Fruit fly (Drosophila melanogaster): ENCODE measurements around the gene Arr1.

The Arr1 gene

dm6 chr2L:18083956-18084355 is 5.9 kb downstream of the Arr1 start, which contains the start of gene CG31741:
TSS of gene CG31741 (plus strand) at chr2L:18084256.
- TF ChIP-seq ey (GFP tag; optimal IDR thresholded peaks at IDR 0.05): no peak
- no peak for TF ChIP-seq Jra (GFP tag; optimal IDR thresholded peaks at IDR 0.05)
- TF ChIP-seq brk (GFP tag; optimal IDR thresholded peaks at IDR 0.05): no peak
- TF ChIP-seq GATAd (GFP tag; optimal IDR thresholded peaks at IDR 0.05): no peak
- TF ChIP-seq usp (GFP tag; optimal IDR thresholded peaks at IDR 0.05): no peak
- TF ChIP-seq Hnf4 (GFP tag; optimal IDR thresholded peaks at IDR 0.05): no peak
- no peak for TF ChIP-seq h (GFP tag; optimal IDR thresholded peaks at IDR 0.05)
- TF ChIP-seq rgr (GFP tag; optimal IDR thresholded peaks at IDR 0.05): no peak
- TF ChIP-seq Mio (GFP tag; optimal IDR thresholded peaks at IDR 0.05): no peak
- TF ChIP-seq jim (GFP tag; optimal IDR thresholded peaks at IDR 0.05): no peak
- no peak for TF ChIP-seq lola (GFP tag; optimal IDR thresholded peaks at IDR 0.05)
- TF ChIP-seq OdsH (GFP tag; optimal IDR thresholded peaks at IDR 0.05): no peak
- TF ChIP-seq Dif (GFP tag; optimal IDR thresholded peaks at IDR 0.05; ENCODE audit: partially characterized antibody): no peak
- TF ChIP-seq CG32264 (GFP tag; optimal IDR thresholded peaks at IDR 0.05): no peak

- TF ChIP-seq CG9705 (GFP tag; optimal IDR thresholded peaks at IDR 0.05): no peak
Observed at dm6 chr2L:18091705-18092104, 13.6 kb downstream of the Arr1 start.

- TF ChIP-seq CG9705 (GFP tag; optimal IDR thresholded peaks at IDR 0.05) (no peak), pan (optimal IDR thresholded peaks at IDR 0.05) (no peak), Rel (GFP tag; optimal IDR thresholded peaks at IDR 0.05) (no peak), Rel (tag; optimal IDR thresholded peaks at IDR 0.05) (no peak), OdsH (GFP tag; optimal IDR thresholded peaks at IDR 0.05) (no peak), Vsx2 (GFP tag; optimal IDR thresholded peaks at IDR 0.05; ENCODE audit: partially characterized antibody) (no peak), Abd-B (GFP tag; optimal IDR thresholded peaks at IDR 0.05) (no peak), jim (GFP tag; optimal IDR thresholded peaks at IDR 0.05) (no peak), usp (GFP tag; optimal IDR thresholded peaks at IDR 0.05) (no peak), foxo (GFP tag; optimal IDR thresholded peaks at IDR 0.05) (no peak), psq (GFP tag; optimal IDR thresholded peaks at IDR 0.05) (no peak), CG32264 (GFP tag; optimal IDR thresholded peaks at IDR 0.05) (no peak), GATAd (GFP tag; optimal IDR thresholded peaks at IDR 0.05) (no peak), rgr (GFP tag; optimal IDR thresholded peaks at IDR 0.05) (no peak), Sp1 (GFP tag; optimal IDR thresholded peaks at IDR 0.05) (no peak), lola (GFP tag; optimal IDR thresholded peaks at IDR 0.05) (no peak), ey (GFP tag; optimal IDR thresholded peaks at IDR 0.05) (no peak), CrebA (GFP tag; optimal IDR thresholded peaks at IDR 0.05; ENCODE audit: borderline replicate concordance) (no peak)
Observed at dm6 chr2L:18092156-18092555, 14.1 kb downstream of the Arr1 start, which contains the start of gene CG15153. TSS of gene CG15153 (minus strand) at chr2L:18092256.

dm6 chr2L:18096268-18096667 is 18.2 kb downstream of the Arr1 start, which contains the start of gene Slc25A46b:
TSS of gene Slc25A46b (plus strand) at chr2L:18096568.
- TF ChIP-seq jim (GFP tag; optimal IDR thresholded peaks at IDR 0.05): no peak
- no peak for TF ChIP-seq GATAd (GFP tag; optimal IDR thresholded peaks at IDR 0.05)
- TF ChIP-seq CG9705 (GFP tag; optimal IDR thresholded peaks at IDR 0.05): no peak
- no peak for TF ChIP-seq Hr83 (GFP tag; optimal IDR thresholded peaks at IDR 0.05; ENCODE audit: poor library complexity, severe bottlenecking)
- no peak for TF ChIP-seq h (GFP tag; optimal IDR thresholded peaks at IDR 0.05)
- no peak for TF ChIP-seq ey (GFP tag; optimal IDR thresholded peaks at IDR 0.05)
- TF ChIP-seq Hr78 (GFP tag; optimal IDR thresholded peaks at IDR 0.05): no peak
- TF ChIP-seq Rel (GFP tag; optimal IDR thresholded peaks at IDR 0.05): no peak
- TF ChIP-seq Rel (tag; optimal IDR thresholded peaks at IDR 0.05): no peak
- no peak for TF ChIP-seq Vsx2 (GFP tag; optimal IDR thresholded peaks at IDR 0.05; ENCODE audit: partially characterized antibody)
- TF ChIP-seq lola (GFP tag; optimal IDR thresholded peaks at IDR 0.05): no peak
- no peak for TF ChIP-seq Mio (GFP tag; optimal IDR thresholded peaks at IDR 0.05)
- TF ChIP-seq br (GFP tag; optimal IDR thresholded peaks at IDR 0.05): no peak
- TF ChIP-seq woc (GFP tag; optimal IDR thresholded peaks at IDR 0.05): no peak
- no peak for TF ChIP-seq HLH106 (tag; optimal IDR thresholded peaks at IDR 0.05)
- TF ChIP-seq Dif (GFP tag; optimal IDR thresholded peaks at IDR 0.05; ENCODE audit: partially characterized antibody): no peak
- TF ChIP-seq dl (GFP tag; optimal IDR thresholded peaks at IDR 0.05; ENCODE audit: insufficient read depth in 1 of 2, partially characterized antibody in 2 of 2): no peak
- no peak for TF ChIP-seq fru (GFP tag; optimal IDR thresholded peaks at IDR 0.05)
- no peak for TF ChIP-seq foxo (GFP tag; optimal IDR thresholded peaks at IDR 0.05)
- no peak for TF ChIP-seq Jra (GFP tag; optimal IDR thresholded peaks at IDR 0.05)
- TF ChIP-seq Dfd (GFP tag; optimal IDR thresholded peaks at IDR 0.05): no peak
